Fruit fly (Drosophila melanogaster) Kc167 (cell line): ENCODE results near the gene CG3176.

ENCODE experiments used
- Sin3A ChIP-seq: fragments of >200 bp; optimal IDR thresholded peaks from 2 replicates; lab custom pipeline; 2018; ENCODE audit warnings: missing external identifiers
- h ChIP-seq: fragments of >200 bp; optimal IDR thresholded peaks from 3 replicates; lab custom pipeline; 2018; ENCODE audit warnings: missing external identifiers
- psq ChIP-seq: fragments of >200 bp; optimal IDR thresholded peaks from 2 replicates; lab custom pipeline; 2017; ENCODE audit warnings: missing external identifiers

DNA sequence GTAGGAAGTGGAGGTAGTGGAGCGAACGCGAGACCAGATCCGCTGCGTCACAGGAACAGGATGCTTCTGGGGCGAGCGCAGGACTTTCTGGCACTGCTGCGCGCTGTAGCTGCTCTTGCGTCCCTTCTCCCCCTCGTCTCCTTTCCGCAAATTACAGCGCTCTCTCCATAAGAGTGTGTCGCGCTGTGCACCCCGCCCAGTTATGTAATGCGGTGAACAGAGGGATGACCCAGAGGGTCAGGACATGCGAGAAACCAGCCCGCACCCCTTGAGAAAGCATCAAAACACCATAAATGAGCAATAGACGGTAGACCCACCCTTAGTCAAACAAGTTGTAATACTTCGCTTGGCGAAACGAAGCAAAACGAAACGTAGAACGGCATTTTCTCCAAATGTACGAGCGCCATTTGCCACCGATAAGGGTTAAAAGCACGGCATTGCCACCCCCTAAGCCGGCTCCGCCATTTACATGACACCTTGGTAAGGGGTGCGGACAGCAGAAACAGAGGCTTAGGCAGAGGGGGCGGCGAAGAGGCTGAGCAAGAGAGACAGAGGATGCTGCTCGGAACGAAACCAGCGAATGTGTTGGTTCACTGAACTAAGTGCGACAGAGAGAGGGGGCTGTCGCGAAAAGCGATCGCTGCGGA, 38.7 kb downstream of the CG3176 start:
- no peak for TF ChIP-seq h
- TF ChIP-seq psq (lab: Kevin White, UChicago), result no peak
- TF ChIP-seq Sin3A (lab: Kevin White, UChicago), result no peak
